Worm (Caenorhabditis elegans) whole organism, mixed stage, embryonic: ENCODE measurements around the gene kvs-2.

Source experiments
- bed-3 ChIP-seq: fragments of 200-800 bp; sonication (Bioruptor generic); optimal IDR thresholded peaks from 3 replicates; lab custom pipeline; 2018; ENCODE audit warnings: mild to moderate bottlenecking, missing genetic modification characterization, moderate library complexity, missing compliant biosample characterization
- blmp-1 ChIP-seq: fragments of 150-350 bp; optimal IDR thresholded peaks from 2 replicates; lab custom pipeline; 2014; ENCODE audit warnings: missing biosample characterization, missing genetic modification characterization
- ces-1 ChIP-seq: fragments of 150-350 bp; optimal IDR thresholded peaks from 2 replicates; lab custom pipeline; 2014; ENCODE audit warnings: missing biosample characterization, missing genetic modification reagents, missing genetic modification characterization
- cnd-1 ChIP-seq: fragments of 200-800 bp; sonication (Bioruptor generic); optimal IDR thresholded peaks from 2 replicates; lab custom pipeline; 2018; ENCODE audit warnings: mild to moderate bottlenecking, missing genetic modification characterization, missing compliant biosample characterization
- drap-1 ChIP-seq: fragments of 200-800 bp; sonication (Bioruptor generic); optimal IDR thresholded peaks from 3 replicates; lab custom pipeline; 2018; ENCODE audit warnings: mild to moderate bottlenecking, missing genetic modification characterization, missing compliant biosample characterization
- elt-1 ChIP-seq: sonication (generic microtip); optimal IDR thresholded peaks from 2 replicates; lab custom pipeline; 2017; ENCODE audit warnings: missing genetic modification characterization, mild to moderate bottlenecking, missing compliant biosample characterization, antibody characterized with exemption, moderate library complexity, borderline replicate concordance; ENCODE audit not compliant: insufficient read depth
- ham-2 ChIP-seq: fragments of 200-800 bp; sonication (Bioruptor generic); optimal IDR thresholded peaks from 2 replicates; lab custom pipeline; 2018; ENCODE audit warnings: mild to moderate bottlenecking, missing genetic modification characterization, missing compliant biosample characterization
- hlh-1 ChIP-seq: fragments of 150-350 bp; optimal IDR thresholded peaks from 2 replicates; lab custom pipeline; 2014; ENCODE audit warnings: missing biosample characterization, missing genetic modification reagents, missing genetic modification characterization
- lin-13 ChIP-seq: fragments of 150-350 bp; optimal IDR thresholded peaks from 2 replicates; lab custom pipeline; 2014; ENCODE audit warnings: missing biosample characterization, missing genetic modification characterization
- lin-32 ChIP-seq: fragments of 200-800 bp; sonication (Bioruptor generic); optimal IDR thresholded peaks from 2 replicates; lab custom pipeline; 2018; ENCODE audit warnings: mild to moderate bottlenecking, missing genetic modification characterization, missing compliant biosample characterization
- lsy-2 ChIP-seq: fragments of 150-350 bp; optimal IDR thresholded peaks from 2 replicates; lab custom pipeline; 2014; ENCODE audit warnings: missing biosample characterization, missing genetic modification characterization
- mab-5 ChIP-seq: fragments of 150-350 bp; optimal IDR thresholded peaks from 2 replicates; lab custom pipeline; 2014; ENCODE audit warnings: missing biosample characterization, missing genetic modification characterization
- mep-1 ChIP-seq: fragments of 150-350 bp; optimal IDR thresholded peaks from 2 replicates; lab custom pipeline; 2017; ENCODE audit warnings: missing biosample characterization, missing genetic modification reagents, missing genetic modification characterization, inconsistent platforms
- mls-2 ChIP-seq: sonication (generic microtip); optimal IDR thresholded peaks from 2 replicates; lab custom pipeline; 2016; ENCODE audit warnings: mild to moderate bottlenecking, missing genetic modification characterization, moderate library complexity, missing compliant biosample characterization
- nhr-12 ChIP-seq: fragments of 150-350 bp; optimal IDR thresholded peaks from 2 replicates; lab custom pipeline; 2014; ENCODE audit warnings: missing biosample characterization, missing genetic modification characterization
- nhr-2 ChIP-seq: fragments of 150-350 bp; optimal IDR thresholded peaks from 2 replicates; lab custom pipeline; 2014; ENCODE audit warnings: missing biosample characterization, missing genetic modification characterization
- nhr-28 ChIP-seq: fragments of 150-350 bp; optimal IDR thresholded peaks from 2 replicates; lab custom pipeline; 2014; ENCODE audit warnings: missing biosample characterization, missing genetic modification characterization
- nhr-76 ChIP-seq: sonication (generic microtip); optimal IDR thresholded peaks from 2 replicates; lab custom pipeline; 2017; ENCODE audit warnings: missing biosample characterization, missing genetic modification characterization
- pha-4 ChIP-seq: fragments of 150-350 bp; optimal IDR thresholded peaks from 2 replicates; lab custom pipeline; 2018; ENCODE audit warnings: missing biosample characterization, missing genetic modification reagents, missing genetic modification characterization
- sem-2 ChIP-seq: fragments of 200-800 bp; sonication (Bioruptor generic); optimal IDR thresholded peaks from 2 replicates; lab custom pipeline; 2018; ENCODE audit warnings: mild to moderate bottlenecking, missing genetic modification characterization, missing compliant biosample characterization
- snpc-4 ChIP-seq: fragments of 150-350 bp; optimal IDR thresholded peaks from 2 replicates; lab custom pipeline; 2014; ENCODE audit warnings: missing biosample characterization, missing genetic modification characterization
- sptf-1 ChIP-seq: sonication (generic microtip); optimal IDR thresholded peaks from 2 replicates; lab custom pipeline; 2017; ENCODE audit warnings: mild to moderate bottlenecking, missing genetic modification characterization, moderate library complexity, missing compliant biosample characterization
- tbx-8 ChIP-seq: fragments of 200-800 bp; sonication (Bioruptor generic); optimal IDR thresholded peaks from 2 replicates; lab custom pipeline; 2018; ENCODE audit warnings: mild to moderate bottlenecking, missing genetic modification characterization, moderate library complexity, missing compliant biosample characterization
- unc-120 ChIP-seq: sonication (generic microtip); optimal IDR thresholded peaks from 2 replicates; lab custom pipeline; 2017; ENCODE audit warnings: missing genetic modification characterization, missing compliant biosample characterization; ENCODE audit not compliant: poor library complexity, severe bottlenecking
- unc-39 ChIP-seq: fragments of 150-350 bp; optimal IDR thresholded peaks from 2 replicates; lab custom pipeline; 2014; ENCODE audit warnings: missing biosample characterization, missing genetic modification characterization
- unc-62 ChIP-seq: fragments of 150-350 bp; optimal IDR thresholded peaks from 2 replicates; lab custom pipeline; 2014; ENCODE audit warnings: missing biosample characterization, missing genetic modification reagents, missing genetic modification characterization
- zip-8 ChIP-seq: fragments of 150-350 bp; optimal IDR thresholded peaks from 2 replicates; lab custom pipeline; 2014; ENCODE audit warnings: missing biosample characterization, missing genetic modification characterization
- ztf-11 ChIP-seq: fragments of 150-350 bp; optimal IDR thresholded peaks from 2 replicates; lab custom pipeline; 2014; ENCODE audit warnings: missing biosample characterization, missing genetic modification characterization

The kvs-2 gene

ce11 chrV:10598670-10599154 is 37.1 kb upstream of the kvs-2 start, which contains the start of gene scpl-4:
TSS of gene scpl-4 (plus strand) at chrV:10599104.
- TF ChIP-seq unc-62 (GFP tag; lab: Kevin White, UChicago) (no peak), zip-8 (tag; lab: Kevin White, UChicago) (peak; percentile 36)

- TF ChIP-seq nhr-2 (tag; lab: Kevin White, UChicago) (peak; percentile 6), blmp-1 (tag; lab: Kevin White, UChicago) (peak; percentile 32), drap-1 (GFP tag; lab: Kevin White, UChicago) (no peak), zip-8 (tag; lab: Kevin White, UChicago) (peak; percentile 60)
Measured at ce11 chrV:10602051-10602937, 33.5 kb upstream of the kvs-2 start, which contains the start of gene H27A22.1. TSS of gene H27A22.1 (plus strand) at chrV:10602555.

ce11 chrV:10615496-10615895 is 20.3 kb upstream of the kvs-2 start, which contains the start of gene H09F14.1:
TSS of gene H09F14.1 (minus strand) at chrV:10615596.
- TF ChIP-seq zip-8 (tag; lab: Kevin White, UChicago) (peak; percentile 19), lin-32 (no peak)
- TF ChIP-seq, all 35 proteins: peak for 1

- TF ChIP-seq lin-13: no peak
- TF ChIP-seq sem-2 (GFP tag; lab: Kevin White, UChicago): no peak
- no peak for TF ChIP-seq ham-2 (GFP tag; lab: Kevin White, UChicago)
- TF ChIP-seq unc-120 (tag; lab: Kevin White, UChicago): no peak
- no peak for TF ChIP-seq nhr-28 (tag; lab: Kevin White, UChicago)
- no peak for TF ChIP-seq mab-5 (tag; lab: Kevin White, UChicago)
- TF ChIP-seq mls-2 (tag; lab: Kevin White, UChicago): no peak
- TF ChIP-seq tbx-8 (GFP tag; lab: Kevin White, UChicago): no peak
- no peak for TF ChIP-seq lsy-2
- no peak for TF ChIP-seq bed-3 (GFP tag; lab: Kevin White, UChicago)
- no peak for TF ChIP-seq snpc-4 (tag; lab: Kevin White, UChicago)
- TF ChIP-seq nhr-12 (tag; lab: Kevin White, UChicago): no peak
- no peak for TF ChIP-seq elt-1 (tag; lab: Kevin White, UChicago)
- TF ChIP-seq hlh-1: no peak
- TF ChIP-seq nhr-76 (tag; lab: Kevin White, UChicago): no peak
- no peak for TF ChIP-seq pha-4 (tag; lab: Kevin White, UChicago)
- TF ChIP-seq blmp-1 (tag; lab: Kevin White, UChicago): no peak
- TF ChIP-seq cnd-1 (tag; lab: Kevin White, UChicago): no peak
- TF ChIP-seq ztf-11 (tag; lab: Kevin White, UChicago): no peak
- TF ChIP-seq nhr-2 (tag; lab: Kevin White, UChicago): no peak
Measured at ce11 chrV:10630497-10630896, 5.3 kb upstream of the kvs-2 start.

- TF ChIP-seq unc-39 (tag; lab: Kevin White, UChicago) (no peak), cnd-1 (tag; lab: Kevin White, UChicago) (no peak), ham-2 (GFP tag; lab: Kevin White, UChicago) (no peak)
Measured at ce11 chrV:10632758-10633157, 3.1 kb upstream of the kvs-2 start, which contains the start of gene mab-23. TSS of gene mab-23 (plus strand) at chrV:10633058.

- TF ChIP-seq ces-1 (GFP tag; lab: Kevin White, UChicago) (peak; percentile 9), nhr-28 (tag; lab: Kevin White, UChicago) (no peak), mep-1 (tag; lab: Kevin White, UChicago) (no peak), unc-120 (tag; lab: Kevin White, UChicago) (no peak), sptf-1 (tag; lab: Kevin White, UChicago) (no peak), ham-2 (GFP tag; lab: Kevin White, UChicago) (no peak), drap-1 (GFP tag; lab: Kevin White, UChicago) (no peak)
Measured at ce11 chrV:10640977-10641376, 5.2 kb downstream of the kvs-2 start.
